Worm (Caenorhabditis elegans) whole organism, mixed stage, embryonic: ENCODE data around the gene pola-1.
A peak's percentile ranks its signal among the peaks of the same experiment; 100 is the strongest.

Source experiments
- bed-3 ChIP-seq: fragments of 200-800 bp; sonication (Bioruptor generic); optimal IDR thresholded peaks from 3 replicates; lab custom pipeline; 2018; ENCODE audit warnings: mild to moderate bottlenecking, missing genetic modification characterization, moderate library complexity, missing compliant biosample characterization
- blmp-1 ChIP-seq: fragments of 150-350 bp; optimal IDR thresholded peaks from 2 replicates; lab custom pipeline; 2014; ENCODE audit warnings: missing biosample characterization, missing genetic modification characterization
- ces-1 ChIP-seq: fragments of 150-350 bp; optimal IDR thresholded peaks from 2 replicates; lab custom pipeline; 2014; ENCODE audit warnings: missing biosample characterization, missing genetic modification reagents, missing genetic modification characterization
- cnd-1 ChIP-seq: fragments of 200-800 bp; sonication (Bioruptor generic); optimal IDR thresholded peaks from 2 replicates; lab custom pipeline; 2018; ENCODE audit warnings: mild to moderate bottlenecking, missing genetic modification characterization, missing compliant biosample characterization
- drap-1 ChIP-seq: fragments of 200-800 bp; sonication (Bioruptor generic); optimal IDR thresholded peaks from 3 replicates; lab custom pipeline; 2018; ENCODE audit warnings: mild to moderate bottlenecking, missing genetic modification characterization, missing compliant biosample characterization
- flh-1 ChIP-seq: fragments of 200-800 bp; sonication (Bioruptor generic); optimal IDR thresholded peaks from 2 replicates; lab custom pipeline; 2018; ENCODE audit warnings: mild to moderate bottlenecking, missing genetic modification characterization, moderate library complexity, missing compliant biosample characterization
- hlh-1 ChIP-seq: fragments of 150-350 bp; optimal IDR thresholded peaks from 2 replicates; lab custom pipeline; 2014; ENCODE audit warnings: missing biosample characterization, missing genetic modification reagents, missing genetic modification characterization
- lin-13 ChIP-seq: fragments of 150-350 bp; optimal IDR thresholded peaks from 2 replicates; lab custom pipeline; 2014; ENCODE audit warnings: missing biosample characterization, missing genetic modification characterization
- lin-32 ChIP-seq: fragments of 200-800 bp; sonication (Bioruptor generic); optimal IDR thresholded peaks from 2 replicates; lab custom pipeline; 2018; ENCODE audit warnings: mild to moderate bottlenecking, missing genetic modification characterization, missing compliant biosample characterization
- lsy-2 ChIP-seq: fragments of 150-350 bp; optimal IDR thresholded peaks from 2 replicates; lab custom pipeline; 2014; ENCODE audit warnings: missing biosample characterization, missing genetic modification characterization
- mep-1 ChIP-seq: fragments of 150-350 bp; optimal IDR thresholded peaks from 2 replicates; lab custom pipeline; 2017; ENCODE audit warnings: missing biosample characterization, missing genetic modification reagents, missing genetic modification characterization, inconsistent platforms
- nhr-237 ChIP-seq: fragments of 150-350 bp; optimal IDR thresholded peaks from 2 replicates; lab custom pipeline; 2014; ENCODE audit warnings: missing biosample characterization, missing genetic modification characterization
- nhr-28 ChIP-seq: fragments of 150-350 bp; optimal IDR thresholded peaks from 2 replicates; lab custom pipeline; 2014; ENCODE audit warnings: missing biosample characterization, missing genetic modification characterization
- nhr-76 ChIP-seq: sonication (generic microtip); optimal IDR thresholded peaks from 2 replicates; lab custom pipeline; 2017; ENCODE audit warnings: missing biosample characterization, missing genetic modification characterization
- pha-4 ChIP-seq: fragments of 150-350 bp; optimal IDR thresholded peaks from 2 replicates; lab custom pipeline; 2018; ENCODE audit warnings: missing biosample characterization, missing genetic modification reagents, missing genetic modification characterization
- sptf-1 ChIP-seq: sonication (generic microtip); optimal IDR thresholded peaks from 2 replicates; lab custom pipeline; 2017; ENCODE audit warnings: mild to moderate bottlenecking, missing genetic modification characterization, moderate library complexity, missing compliant biosample characterization
- tbx-8 ChIP-seq: fragments of 200-800 bp; sonication (Bioruptor generic); optimal IDR thresholded peaks from 2 replicates; lab custom pipeline; 2018; ENCODE audit warnings: mild to moderate bottlenecking, missing genetic modification characterization, moderate library complexity, missing compliant biosample characterization
- unc-120 ChIP-seq: sonication (generic microtip); optimal IDR thresholded peaks from 2 replicates; lab custom pipeline; 2017; ENCODE audit warnings: missing genetic modification characterization, missing compliant biosample characterization; ENCODE audit not compliant: poor library complexity, severe bottlenecking
- unc-62 ChIP-seq: fragments of 150-350 bp; optimal IDR thresholded peaks from 2 replicates; lab custom pipeline; 2014; ENCODE audit warnings: missing biosample characterization, missing genetic modification reagents, missing genetic modification characterization
- zip-8 ChIP-seq: fragments of 150-350 bp; optimal IDR thresholded peaks from 2 replicates; lab custom pipeline; 2014; ENCODE audit warnings: missing biosample characterization, missing genetic modification characterization
- ztf-11 ChIP-seq: fragments of 150-350 bp; optimal IDR thresholded peaks from 2 replicates; lab custom pipeline; 2014; ENCODE audit warnings: missing biosample characterization, missing genetic modification characterization

The pola-1 gene

DNA sequence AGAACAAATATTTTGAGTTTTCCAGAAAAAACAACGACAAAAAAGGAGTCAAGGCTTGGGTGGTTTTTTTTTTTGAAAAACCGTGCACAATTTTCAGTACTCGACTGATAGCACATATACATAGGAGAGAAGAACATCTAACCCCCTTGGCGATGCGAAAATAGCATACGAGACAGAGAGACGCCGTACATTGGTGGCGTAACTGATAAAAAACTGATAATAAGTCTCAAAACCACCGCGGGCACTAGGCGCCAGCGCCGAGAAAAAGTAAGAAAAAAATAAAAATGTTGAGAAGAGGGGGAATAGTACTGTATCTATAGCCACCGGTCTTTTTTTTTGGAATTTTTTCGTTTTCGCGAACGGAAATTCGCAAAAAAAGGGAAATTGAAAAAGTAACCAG, 53.3 kb downstream of the pola-1 start:
- TF ChIP-seq blmp-1 (tag; lab: Kevin White, UChicago), result no peak
- no peak for TF ChIP-seq ztf-11 (tag; lab: Kevin White, UChicago)

- TF ChIP-seq tbx-8 (GFP tag; lab: Kevin White, UChicago) (no peak), lin-32 (GFP tag; lab: Kevin White, UChicago) (no peak), nhr-237 (tag; lab: Kevin White, UChicago) (no peak), hlh-1 (no peak), blmp-1 (tag; lab: Kevin White, UChicago) (no peak), bed-3 (no peak), unc-62 (no peak), flh-1 (GFP tag; lab: Kevin White, UChicago) (no peak), nhr-76 (tag; lab: Kevin White, UChicago) (no peak), mep-1 (tag; lab: Kevin White, UChicago) (no peak), unc-120 (no peak), drap-1 (GFP tag; lab: Kevin White, UChicago) (no peak), pha-4 (tag; lab: Kevin White, UChicago) (no peak), zip-8 (tag; lab: Kevin White, UChicago) (no peak), lin-13 (tag; lab: Kevin White, UChicago) (no peak), ztf-11 (tag; lab: Kevin White, UChicago) (no peak), cnd-1 (no peak)
- TF ChIP-seq, all 35 proteins: peak for 0
Observed at ce11 chrIII:11197327-11197726, 55.1 kb downstream of the pola-1 start.

- no peak for TF ChIP-seq lsy-2 (tag; lab: Kevin White, UChicago)
- no peak for TF ChIP-seq nhr-28 (tag; lab: Kevin White, UChicago)
- no peak for TF ChIP-seq ces-1 (GFP tag; lab: Kevin White, UChicago)
- no peak for TF ChIP-seq nhr-237 (tag; lab: Kevin White, UChicago)
- no peak for TF ChIP-seq tbx-8 (GFP tag; lab: Kevin White, UChicago)
- TF ChIP-seq lin-32 (GFP tag; lab: Kevin White, UChicago), result no peak
- TF ChIP-seq blmp-1 (tag; lab: Kevin White, UChicago), result no peak
- TF ChIP-seq unc-62, result no peak
Observed at ce11 chrIII:11200879-11201518, 58.8 kb downstream of the pola-1 start.

- no peak for TF ChIP-seq lin-32 (GFP tag; lab: Kevin White, UChicago)
- TF ChIP-seq sptf-1 (tag; lab: Kevin White, UChicago), result peak; percentile 46
Observed at ce11 chrIII:11202992-11203391, 60.7 kb downstream of the pola-1 start.
